Fruit fly (Drosophila melanogaster) whole organism, embryonic: ENCODE measurements around the gene CG32984.
A peak's percentile ranks its signal among the peaks of the same experiment; 100 is the strongest.

Experiments used
- CG11398 ChIP-seq: fragments of 200-800 bp; sonication (Bioruptor generic); optimal IDR thresholded peaks from 2 replicates; lab custom pipeline; 2016; ENCODE audit warnings: missing biosample characterization, missing genetic modification characterization
- CG1233 ChIP-seq: fragments of 200-800 bp; sonication (Bioruptor generic); optimal IDR thresholded peaks from 4 replicates; lab custom pipeline; 2018; ENCODE audit warnings: missing biosample characterization, mild to moderate bottlenecking, missing genetic modification characterization
- CG16815 ChIP-seq: fragments of 200-800 bp; sonication (Bioruptor generic); optimal IDR thresholded peaks from 3 replicates; lab custom pipeline; 2017; ENCODE audit warnings: missing biosample characterization, mild to moderate bottlenecking, missing genetic modification characterization
- CG33557 ChIP-seq: fragments of 200-800 bp; sonication (Bioruptor generic); optimal IDR thresholded peaks from 2 replicates; lab custom pipeline; 2019; ENCODE audit warnings: missing biosample characterization, mild to moderate bottlenecking, missing genetic modification characterization, moderate library complexity
- CG43689 ChIP-seq: fragments of 200-800 bp; sonication (Bioruptor generic); IDR thresholded peaks from 2 replicates; pipeline ENCODE4 v1.3.6; 2022; ENCODE audit warnings: missing biosample characterization, missing genetic modification characterization
- Doc3 ChIP-seq: fragments of 200-800 bp; sonication (Bioruptor generic); IDR thresholded peaks from 3 replicates; pipeline ENCODE4 v1.3.6; 2022; ENCODE audit warnings: missing biosample characterization, missing genetic modification characterization; ENCODE audit not compliant: partially characterized antibody
- Lhr ChIP-seq: fragments of 200-800 bp; sonication (Bioruptor generic); optimal IDR thresholded peaks from 3 replicates; lab custom pipeline; 2017; ENCODE audit warnings: mild to moderate bottlenecking, missing biosample characterization, missing genetic modification reagents, missing genetic modification characterization
- NfI ChIP-seq: fragments of 200-800 bp; sonication (Bioruptor generic); optimal IDR thresholded peaks from 3 replicates; lab custom pipeline; 2018; ENCODE audit warnings: missing biosample characterization, mild to moderate bottlenecking, missing genetic modification characterization, moderate library complexity
- exex ChIP-seq: fragments of 200-800 bp; sonication (Bioruptor generic); optimal IDR thresholded peaks from 4 replicates; lab custom pipeline; 2018; ENCODE audit warnings: missing biosample characterization, mild to moderate bottlenecking, missing genetic modification characterization, moderate library complexity
- lab ChIP-seq: fragments of 200-800 bp; sonication (Bioruptor generic); optimal IDR thresholded peaks from 3 replicates; lab custom pipeline; 2017; ENCODE audit warnings: missing biosample characterization, missing genetic modification characterization, mild to moderate bottlenecking, moderate library complexity, missing genetic modification reagents
- mirr ChIP-seq: fragments of 200-800 bp; sonication (Bioruptor generic); optimal IDR thresholded peaks from 3 replicates; lab custom pipeline; 2018; ENCODE audit warnings: missing biosample characterization, mild to moderate bottlenecking, missing genetic modification characterization
- pita ChIP-seq: fragments of 200-800 bp; sonication (Bioruptor generic); optimal IDR thresholded peaks from 2 replicates; lab custom pipeline; 2017; ENCODE audit warnings: missing biosample characterization, mild to moderate bottlenecking, missing genetic modification characterization
- sqz ChIP-seq: fragments of 200-800 bp; sonication (Bioruptor generic); optimal IDR thresholded peaks from 3 replicates; lab custom pipeline; 2018; ENCODE audit warnings: missing biosample characterization, mild to moderate bottlenecking, missing genetic modification characterization
- stwl ChIP-seq: fragments of 200-800 bp; sonication (Bioruptor generic); optimal IDR thresholded peaks from 3 replicates; lab custom pipeline; 2018; ENCODE audit warnings: missing biosample characterization, mild to moderate bottlenecking, missing genetic modification characterization, moderate library complexity
- toy ChIP-seq: fragments of 200-800 bp; sonication (Bioruptor generic); IDR thresholded peaks from 2 replicates; pipeline ENCODE4 v1.3.6; 2022; ENCODE audit warnings: missing biosample characterization, missing genetic modification characterization

Gene CG32984

dm6 chr2L:9011543-9012238, 46.9 kb downstream of the CG32984 start, which contains the start of gene CG13102 (continued):
- TF ChIP-seq NfI (GFP tag; lab: Kevin White, UChicago) (peak; percentile 29), lab (GFP tag; lab: Kevin White, UChicago) (peak; percentile 5), mirr (peak; percentile 29), toy (no peak), CG43689 (GFP tag; lab: Robert Waterston, UW) (no peak)
- TF ChIP-seq, all 482 proteins: peak for 15

dm6 chr2L:9013968-9014367, 49.2 kb downstream of the CG32984 start, which contains the start of gene Rcd-1r:
TSS of gene Rcd-1r (minus strand) at chr2L:9014068.
- peak; percentile 22 for TF ChIP-seq stwl (tag; lab: Kevin White, UChicago)
- no peak for TF ChIP-seq CG16815 (GFP tag; lab: Kevin White, UChicago)
- TF ChIP-seq CG33557 (GFP tag; lab: Kevin White, UChicago): no peak
- no peak for TF ChIP-seq Lhr
- TF ChIP-seq Doc3 (GFP tag; lab: Robert Waterston, UW): no peak
- no peak for TF ChIP-seq CG11398 (GFP tag; lab: Kevin White, UChicago)
- TF ChIP-seq pita (GFP tag; lab: Kevin White, UChicago): no peak
- TF ChIP-seq CG1233 (GFP tag; lab: Kevin White, UChicago): no peak
- peak; percentile 75 for TF ChIP-seq exex (tag; lab: Kevin White, UChicago)
- no peak for TF ChIP-seq sqz (GFP tag; lab: Kevin White, UChicago)
